Worm (Caenorhabditis elegans) whole organism, L4 larva: ENCODE results near the gene fbxa-48.
"Not testable (repeated sequence)": the region's sequence is repeated elsewhere in the genome, so short reads cannot be mapped to it uniquely, and the experiment has no call there.

Experiments
- aha-1 ChIP-seq: fragments of 150-350 bp; peaks from one replicate; lab custom pipeline; 2014; ENCODE audit warnings: missing biosample characterization, missing genetic modification characterization
- madf-5 ChIP-seq, 2 experiments: fragments of 200-800 bp; sonication (Bioruptor generic); IDR thresholded peaks; 2 replicates each; pipeline ENCODE4 v1.3.6; 2022; ENCODE audit warnings: missing compliant biosample characterization in 2 of 2, missing genetic modification characterization in 2 of 2
- nhr-237 ChIP-seq: sonication (generic microtip); optimal IDR thresholded peaks from 2 replicates; lab custom pipeline; 2017; ENCODE audit warnings: missing biosample characterization, missing genetic modification characterization

DNA sequence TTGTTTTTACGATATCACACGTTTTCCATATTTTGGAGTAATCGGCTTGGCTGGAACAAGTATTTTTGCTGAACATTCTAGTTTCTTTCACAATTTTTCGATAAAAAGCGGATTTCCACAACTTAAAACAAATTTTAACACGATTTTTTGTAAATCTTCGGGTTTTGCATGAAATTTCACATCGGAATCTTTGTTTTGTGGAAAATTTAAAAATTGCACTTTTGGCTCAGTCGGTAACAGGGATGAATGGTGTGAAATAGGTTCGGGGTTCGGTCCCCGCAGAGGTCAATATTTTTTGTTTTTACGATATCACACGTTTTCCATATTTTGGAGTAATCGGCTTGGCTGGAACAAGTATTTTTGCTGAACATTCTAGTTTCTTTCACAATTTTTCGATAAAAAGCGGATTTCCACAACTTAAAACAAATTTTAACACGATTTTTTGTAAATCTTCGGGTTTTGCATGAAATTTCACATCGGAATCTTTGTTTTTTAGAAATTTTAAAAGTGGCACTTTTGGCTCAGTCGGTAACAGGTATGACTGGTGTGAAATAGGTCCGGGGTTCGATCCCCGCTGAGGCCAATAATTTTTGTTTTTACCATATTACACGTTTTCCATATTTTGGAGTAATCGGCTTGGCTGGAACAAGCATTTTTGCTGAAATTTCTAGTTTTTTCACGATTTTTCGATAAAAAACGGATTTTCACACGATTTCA lies 18.4 kb upstream of the fbxa-48 start:
- TF ChIP-seq nhr-237 (tag; lab: Kevin White, UChicago); madf-5 (GFP tag; IDR thresholded peaks at IDR 0.05; lab: Robert Waterston, UW); aha-1: not testable (repeated sequence)
